Worm (Caenorhabditis elegans): Measurements from ENCODE around the gene Y75B8A.31.
A peak's percentile ranks its signal among the peaks of the same experiment; 100 is the strongest.
"Not testable (repeated sequence)": the region's sequence is repeated elsewhere in the genome, so short reads cannot be mapped to it uniquely, and the experiment has no call there.

Gene Y75B8A.31

DNA sequence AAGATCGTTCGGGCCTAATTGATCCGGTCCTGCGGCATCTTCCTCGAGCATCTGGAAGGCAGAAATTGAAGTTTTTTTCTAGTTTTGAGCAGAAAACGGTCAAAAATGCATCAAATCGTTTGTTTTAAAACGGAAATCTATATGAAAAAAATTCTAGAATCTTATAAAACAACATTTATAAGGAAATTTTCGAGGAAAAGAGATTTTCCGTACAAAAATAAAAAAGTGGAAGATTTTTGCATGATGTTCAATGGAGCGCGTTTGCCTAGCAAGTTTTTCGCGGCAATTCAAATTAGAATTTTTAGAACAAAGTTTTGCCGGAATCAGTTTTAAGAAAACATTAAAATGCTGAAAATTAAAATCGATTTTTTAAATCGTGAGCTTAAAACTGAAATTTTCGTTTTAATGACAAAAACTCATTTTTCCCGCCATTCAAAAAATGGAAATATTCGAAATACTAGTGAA lies 25.8 kb downstream of the Y75B8A.31 start, which contains the start of gene pph-4.2:
Gene pph-4.2 (minus strand): TSS at position 51 of the 465 bp plus-strand sequence.
- TF ChIP-seq bed-3 (GFP tag; optimal IDR thresholded peaks at IDR 0.05) (no peak), lsy-2 (tag; optimal IDR thresholded peaks at IDR 0.05) (peak; percentile 29), nhr-76 (tag; optimal IDR thresholded peaks at IDR 0.05) (no peak), tbx-8 (GFP tag; optimal IDR thresholded peaks at IDR 0.05) (no peak), hlh-1 (tag; optimal IDR thresholded peaks at IDR 0.05) (no peak), unc-120 (tag; optimal IDR thresholded peaks at IDR 0.05; ENCODE audit: poor library complexity, severe bottlenecking) (no peak), blmp-1 (tag; optimal IDR thresholded peaks at IDR 0.05) (no peak), lin-32 (GFP tag; optimal IDR thresholded peaks at IDR 0.05) (no peak), pha-4 (tag; optimal IDR thresholded peaks at IDR 0.05) (no peak), nhr-237 (tag; optimal IDR thresholded peaks at IDR 0.05) (peak; percentile 38), mep-1 (tag; optimal IDR thresholded peaks at IDR 0.05) (no peak)

DNA sequence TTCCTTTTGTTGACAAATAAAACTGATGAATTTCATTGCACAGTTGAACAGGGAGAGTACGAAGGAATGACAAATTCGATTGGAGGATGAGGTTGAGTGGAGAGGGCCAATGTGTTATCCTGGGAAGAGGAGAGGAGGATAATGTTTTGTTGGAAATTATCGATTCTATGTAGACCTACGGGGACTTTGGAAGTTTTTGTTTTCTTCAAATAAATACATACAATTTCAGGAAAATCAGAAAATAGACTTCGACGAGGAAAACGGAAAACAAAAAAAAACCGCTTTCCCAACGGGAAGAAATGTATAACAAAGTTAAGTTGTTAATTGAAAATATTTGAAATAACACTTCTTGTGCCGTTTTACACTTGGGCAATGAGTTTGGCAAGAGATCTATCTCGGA lies 32.3 kb downstream of the Y75B8A.31 start, which contains the start of gene Y49E10.4:
Gene Y49E10.4 (minus strand): TSS at position 101 of the 400 bp plus-strand sequence.
- not testable (repeated sequence) for TF ChIP-seq hlh-1, mab-5, snpc-4 (tag; optimal IDR thresholded peaks at IDR 0.05)

DNA sequence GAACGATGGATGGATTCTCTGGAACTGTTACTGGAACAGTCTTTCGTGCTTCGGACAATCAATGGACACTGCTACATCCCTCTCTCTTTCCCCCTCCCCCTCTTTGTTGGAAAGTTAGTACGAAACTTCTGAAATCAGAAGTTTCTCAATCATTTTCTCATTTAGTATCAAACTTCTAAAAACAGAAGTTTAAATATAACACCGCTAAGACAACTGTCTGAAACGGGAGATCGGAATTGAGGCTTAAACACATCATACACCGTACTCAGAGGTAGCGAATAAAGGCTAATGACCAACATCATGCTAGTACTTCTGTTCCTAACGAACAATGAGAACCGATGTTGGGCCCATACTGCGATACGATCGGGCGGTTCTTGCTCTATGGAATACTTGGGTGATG lies 35.2 kb downstream of the Y75B8A.31 start, which contains the start of gene Y49E10.30:
Gene Y49E10.30 (plus strand): TSS at position 301 of the 400 bp plus-strand sequence.
- TF ChIP-seq lin-32 (GFP tag; optimal IDR thresholded peaks at IDR 0.05); unc-120 (tag; optimal IDR thresholded peaks at IDR 0.05; ENCODE audit: poor library complexity, severe bottlenecking); hlh-1 (tag; optimal IDR thresholded peaks at IDR 0.05): not testable (repeated sequence)

DNA sequence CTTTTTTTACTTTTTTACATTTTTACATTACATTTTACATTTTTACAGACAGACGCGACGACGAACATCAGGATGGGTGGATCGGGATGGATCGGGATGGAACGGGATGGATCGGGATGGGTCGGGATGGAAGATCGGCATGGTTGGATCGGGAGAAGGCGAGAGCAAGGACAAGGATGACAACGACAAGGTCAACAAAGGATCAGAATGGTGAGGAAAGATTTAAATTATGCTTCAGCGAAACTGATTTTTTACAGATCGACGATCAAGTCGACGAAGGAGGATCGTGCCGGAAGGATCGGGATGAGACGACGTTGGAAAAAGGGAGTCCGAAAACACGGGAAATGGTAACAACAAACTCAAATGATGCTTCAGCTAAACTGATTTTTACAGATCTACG lies 36.7 kb downstream of the Y75B8A.31 start:
- TF ChIP-seq lin-32 (GFP tag; optimal IDR thresholded peaks at IDR 0.05): no peak
- no peak for TF ChIP-seq blmp-1 (tag; optimal IDR thresholded peaks at IDR 0.05)
- no peak for TF ChIP-seq unc-120 (tag; optimal IDR thresholded peaks at IDR 0.05; ENCODE audit: poor library complexity, severe bottlenecking)
- no peak for TF ChIP-seq lsy-2 (tag; optimal IDR thresholded peaks at IDR 0.05)
- TF ChIP-seq pha-4 (tag; optimal IDR thresholded peaks at IDR 0.05): no peak
- TF ChIP-seq nhr-2 (tag; optimal IDR thresholded peaks at IDR 0.05): no peak
- TF ChIP-seq elt-1 (tag; optimal IDR thresholded peaks at IDR 0.05; ENCODE audit: borderline replicate concordance, insufficient read depth): no peak
- no peak for TF ChIP-seq lin-13 (tag; optimal IDR thresholded peaks at IDR 0.05)
- no peak for TF ChIP-seq zip-8 (tag; optimal IDR thresholded peaks at IDR 0.05)
- no peak for TF ChIP-seq ceh-39 (tag; optimal IDR thresholded peaks at IDR 0.05)
- TF ChIP-seq ces-1 (GFP tag; optimal IDR thresholded peaks at IDR 0.05): no peak
- TF ChIP-seq sptf-1 (tag; optimal IDR thresholded peaks at IDR 0.05): no peak
- TF ChIP-seq nhr-28 (tag; optimal IDR thresholded peaks at IDR 0.05): no peak
- no peak for TF ChIP-seq tbx-8 (GFP tag; optimal IDR thresholded peaks at IDR 0.05)

DNA sequence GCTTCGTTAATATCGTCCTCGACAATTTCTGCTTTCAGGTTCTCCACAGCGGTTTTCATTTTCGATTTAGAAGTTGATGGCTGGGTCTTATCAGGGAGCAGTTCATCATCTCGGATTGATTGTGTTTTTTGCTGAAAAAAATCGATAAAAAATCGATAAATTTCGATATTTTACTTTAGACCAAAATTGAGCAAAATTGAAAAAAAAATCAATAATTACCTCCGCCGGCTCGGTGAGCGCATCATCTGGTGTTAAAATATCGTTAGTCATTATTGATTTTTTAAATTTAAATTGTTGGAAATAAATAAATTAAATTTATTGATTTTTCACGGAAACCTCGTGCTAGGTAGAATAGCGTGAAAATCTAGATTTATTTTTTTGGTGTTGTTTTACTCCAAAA lies 43.6 kb downstream of the Y75B8A.31 start, which contains the start of gene Y49E10.10:
Gene Y49E10.10 (plus strand): TSS at position 381 of the 400 bp plus-strand sequence.
- TF ChIP-seq unc-62 (GFP tag; optimal IDR thresholded peaks at IDR 0.05) (no peak), nhr-76 (tag; optimal IDR thresholded peaks at IDR 0.05) (no peak), hlh-1 (tag; optimal IDR thresholded peaks at IDR 0.05) (no peak), ztf-11 (tag; optimal IDR thresholded peaks at IDR 0.05) (no peak), pha-4 (tag; optimal IDR thresholded peaks at IDR 0.05) (no peak)

DNA sequence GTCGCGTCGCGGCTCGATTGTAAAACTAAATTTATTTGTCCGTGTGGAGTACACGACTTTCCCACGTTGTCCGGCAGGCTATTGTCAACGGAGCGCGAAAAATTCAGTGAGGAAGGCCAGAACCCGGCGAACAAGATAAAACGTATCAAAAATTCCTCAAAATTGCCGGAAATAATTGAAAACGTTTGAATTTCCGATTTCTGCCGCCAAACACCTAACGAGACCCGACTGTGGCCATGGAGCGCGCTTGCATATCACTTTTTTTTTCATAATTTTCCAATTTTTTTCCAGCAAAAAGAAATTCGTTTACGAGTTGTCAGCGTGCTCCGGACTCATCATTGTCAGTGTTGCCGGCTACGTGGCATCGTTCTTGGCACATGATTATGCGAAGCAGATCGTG lies 47.0 kb downstream of the Y75B8A.31 start:
- TF ChIP-seq nhr-76 (tag; optimal IDR thresholded peaks at IDR 0.05): no peak
- no peak for TF ChIP-seq elt-3 (tag; optimal IDR thresholded peaks at IDR 0.05)

DNA sequence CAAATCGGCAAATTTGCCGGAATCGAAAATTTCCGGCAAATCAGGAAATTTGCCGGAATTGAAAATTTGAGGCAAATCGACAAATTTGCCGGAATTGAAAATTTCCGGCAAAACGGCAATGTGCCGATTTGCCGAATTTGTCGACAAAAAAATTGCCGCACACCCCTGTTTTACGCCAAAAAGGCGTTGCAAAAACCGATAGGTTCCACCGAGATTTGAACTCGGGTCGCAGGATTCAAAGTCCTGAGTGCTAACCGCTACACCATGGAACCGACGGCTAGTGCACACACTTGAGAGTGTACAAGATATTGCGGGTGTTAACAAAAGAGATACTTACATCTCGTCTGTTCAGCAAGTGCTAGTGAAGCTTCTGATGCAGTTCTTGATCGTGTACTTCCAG lies 48.3 kb downstream of the Y75B8A.31 start:
- TF ChIP-seq unc-120 (tag; optimal IDR thresholded peaks at IDR 0.05; ENCODE audit: poor library complexity, severe bottlenecking): peak; percentile 40
- peak; percentile 84 for TF ChIP-seq sptf-1 (tag; optimal IDR thresholded peaks at IDR 0.05)
- peak; percentile 80 for TF ChIP-seq lin-32 (GFP tag; optimal IDR thresholded peaks at IDR 0.05)
- TF ChIP-seq cnd-1 (tag; optimal IDR thresholded peaks at IDR 0.05): peak; percentile 46
- peak; percentile 5 for TF ChIP-seq ham-2 (GFP tag; optimal IDR thresholded peaks at IDR 0.05)
- TF ChIP-seq mls-2 (tag; optimal IDR thresholded peaks at IDR 0.05): peak; percentile 58
- no peak for TF ChIP-seq mep-1 (tag; optimal IDR thresholded peaks at IDR 0.05)
- TF ChIP-seq M03D4.4 (tag; optimal IDR thresholded peaks at IDR 0.05): peak; percentile 14
- TF ChIP-seq sem-2 (GFP tag; optimal IDR thresholded peaks at IDR 0.05): peak; percentile 32
- no peak for TF ChIP-seq nhr-12 (tag; optimal IDR thresholded peaks at IDR 0.05)
- TF ChIP-seq ceh-43 (GFP tag; optimal IDR thresholded peaks at IDR 0.05): peak; percentile 12
- peak; percentile 20 for TF ChIP-seq flh-1 (GFP tag; optimal IDR thresholded peaks at IDR 0.05)
- peak; percentile 28 for TF ChIP-seq bed-3 (GFP tag; optimal IDR thresholded peaks at IDR 0.05)
- no peak for TF ChIP-seq pha-4 (tag; optimal IDR thresholded peaks at IDR 0.05)
- TF ChIP-seq drap-1 (GFP tag; optimal IDR thresholded peaks at IDR 0.05): peak; percentile 47
- TF ChIP-seq nhr-28 (tag; optimal IDR thresholded peaks at IDR 0.05): no peak
